Worm (Caenorhabditis elegans) whole organism, L3 larva: ENCODE results near the gene F32D8.15.

Source experiments
- ceh-82 ChIP-seq: fragments of 150-350 bp; optimal IDR thresholded peaks from 2 replicates; lab custom pipeline; 2014; ENCODE audit warnings: missing biosample characterization, missing genetic modification characterization
- eor-1 ChIP-seq, 2 experiments: fragments of 150-350 bp; optimal IDR thresholded peaks; 2 replicates each; lab custom pipeline; 2014 to 2018; ENCODE audit warnings: missing biosample characterization in 2 of 2, missing genetic modification characterization in 2 of 2
- fkh-10 ChIP-seq: sonication (generic microtip); optimal IDR thresholded peaks from 2 replicates; lab custom pipeline; 2017; ENCODE audit warnings: missing biosample characterization, missing genetic modification reagents, missing genetic modification characterization
- fos-1 ChIP-seq: fragments of 150-350 bp; optimal IDR thresholded peaks from 2 replicates; lab custom pipeline; 2014; ENCODE audit warnings: missing biosample characterization, missing genetic modification characterization
- mdl-1 ChIP-seq: fragments of 150-350 bp; optimal IDR thresholded peaks from 2 replicates; lab custom pipeline; 2014; ENCODE audit warnings: missing biosample characterization, missing genetic modification characterization
- nfya-1 ChIP-seq: sonication (generic microtip); optimal IDR thresholded peaks from 2 replicates; lab custom pipeline; 2017; ENCODE audit warnings: missing genetic modification characterization, mild to moderate bottlenecking, missing compliant biosample characterization, antibody characterized with exemption, moderate library complexity; ENCODE audit not compliant: insufficient read depth
- nhr-28 ChIP-seq: fragments of 150-350 bp; optimal IDR thresholded peaks from 2 replicates; lab custom pipeline; 2014; ENCODE audit warnings: missing biosample characterization, missing genetic modification characterization
- sea-2 ChIP-seq: fragments of 150-350 bp; sonication (generic microtip); optimal IDR thresholded peaks from 4 replicates; lab custom pipeline; 2014; ENCODE audit warnings: missing biosample characterization, missing genetic modification reagents, missing genetic modification characterization
- unc-39 ChIP-seq: sonication (generic microtip); optimal IDR thresholded peaks from 4 replicates; lab custom pipeline; 2017; ENCODE audit warnings: missing biosample characterization, missing genetic modification characterization
- zag-1 ChIP-seq: fragments of 150-350 bp; optimal IDR thresholded peaks from 2 replicates; lab custom pipeline; 2014; ENCODE audit warnings: missing biosample characterization, missing genetic modification characterization

DNA sequence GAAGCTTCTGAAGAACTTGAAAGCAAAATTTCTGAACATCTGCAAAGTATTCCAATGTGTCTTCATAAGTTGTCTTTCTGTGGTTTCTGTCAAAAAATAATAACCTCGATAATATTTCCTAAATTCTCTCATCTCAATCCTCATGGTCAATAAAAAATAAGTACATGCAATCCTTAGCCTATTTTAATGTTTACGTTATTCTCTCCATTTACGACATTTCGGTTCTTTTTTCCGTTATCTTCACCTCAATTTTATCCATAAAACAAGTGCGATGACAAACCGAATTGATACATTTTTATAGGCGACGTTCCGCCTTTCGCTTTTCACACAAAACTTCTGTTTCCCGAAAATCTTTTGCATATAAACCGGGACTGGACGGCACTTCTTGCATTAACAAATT lies 45.7 kb downstream of the F32D8.15 start, which contains the start of gene col-153:
- TF ChIP-seq eor-1 (tag; optimal IDR thresholded peaks at IDR 0.05; lab: Kevin White, UChicago), result no peak
- TF ChIP-seq fos-1 (tag; lab: Kevin White, UChicago), result no peak
- TF ChIP-seq fkh-10, result no peak
- no peak for TF ChIP-seq ceh-82
- no peak for TF ChIP-seq nhr-28 (tag; lab: Kevin White, UChicago)
- no peak for TF ChIP-seq unc-39 (tag; lab: Kevin White, UChicago)
- TF ChIP-seq nfya-1 (tag; lab: Kevin White, UChicago), result no peak
- TF ChIP-seq sea-2, result no peak
- TF ChIP-seq mdl-1, result no peak
- TF ChIP-seq zag-1, result no peak
